Worm (Caenorhabditis elegans) whole organism, L2 larva: ENCODE results near the gene cup-4.

Experiments used
- R02D3.7 ChIP-seq: fragments of 150-350 bp; optimal IDR thresholded peaks from 2 replicates; lab custom pipeline; 2014; ENCODE audit warnings: missing biosample characterization, missing genetic modification characterization
- Y55F3AM.14 ChIP-seq: fragments of 200-800 bp; sonication (Bioruptor generic); optimal IDR thresholded peaks from 2 replicates; lab custom pipeline; 2018; ENCODE audit warnings: mild to moderate bottlenecking, missing genetic modification characterization, missing compliant biosample characterization
- ZK546.5 ChIP-seq: sonication (generic microtip); optimal IDR thresholded peaks from 2 replicates; lab custom pipeline; 2017; ENCODE audit warnings: missing biosample characterization, missing genetic modification characterization
- alr-1 ChIP-seq: fragments of 150-350 bp; optimal IDR thresholded peaks from 2 replicates; lab custom pipeline; 2014; ENCODE audit warnings: missing biosample characterization, missing genetic modification characterization
- aly-2 ChIP-seq: fragments of 150-350 bp; optimal IDR thresholded peaks from 2 replicates; lab custom pipeline; 2014; ENCODE audit warnings: missing biosample characterization, missing genetic modification characterization
- blmp-1 ChIP-seq: sonication (generic microtip); optimal IDR thresholded peaks from 2 replicates; lab custom pipeline; 2017; ENCODE audit warnings: missing genetic modification characterization, mild to moderate bottlenecking, missing compliant biosample characterization, antibody characterized with exemption, moderate library complexity; ENCODE audit not compliant: insufficient read depth
- crh-2 ChIP-seq: sonication (generic microtip); optimal IDR thresholded peaks from 2 replicates; lab custom pipeline; 2017; ENCODE audit warnings: missing biosample characterization, missing genetic modification characterization
- dmd-4 ChIP-seq: sonication (generic microtip); optimal IDR thresholded peaks from 2 replicates; lab custom pipeline; 2017; ENCODE audit warnings: missing biosample characterization, missing genetic modification characterization
- egl-27 ChIP-seq: sonication (generic microtip); optimal IDR thresholded peaks from 3 replicates; lab custom pipeline; 2017; ENCODE audit warnings: missing biosample characterization, missing genetic modification reagents, missing genetic modification characterization
- elt-1 ChIP-seq: fragments of 150-350 bp; optimal IDR thresholded peaks from 2 replicates; lab custom pipeline; 2014; ENCODE audit warnings: missing biosample characterization, missing genetic modification characterization
- fos-1 ChIP-seq: fragments of 150-350 bp; optimal IDR thresholded peaks from 2 replicates; lab custom pipeline; 2014; ENCODE audit warnings: missing biosample characterization, missing genetic modification characterization
- gmeb-1 ChIP-seq: fragments of 150-350 bp; optimal IDR thresholded peaks from 2 replicates; lab custom pipeline; 2014; ENCODE audit warnings: missing biosample characterization, missing genetic modification characterization
- lin-13 ChIP-seq: fragments of 150-350 bp; optimal IDR thresholded peaks from 2 replicates; lab custom pipeline; 2014; ENCODE audit warnings: missing biosample characterization, missing genetic modification reagents, missing genetic modification characterization
- lsy-2 ChIP-seq, 2 experiments: fragments of 150-350 bp in 1 of 2; sonication (generic microtip) in 1 of 2; optimal IDR thresholded peaks; 2 replicates each; lab custom pipeline; 2014 to 2017; ENCODE audit warnings: missing biosample characterization in 2 of 2, missing genetic modification characterization in 2 of 2
- mab-5 ChIP-seq: fragments of 150-350 bp; optimal IDR thresholded peaks from 2 replicates; lab custom pipeline; 2014; ENCODE audit warnings: missing biosample characterization, missing genetic modification characterization
- mdl-1 ChIP-seq, 2 experiments: fragments of 150-350 bp in 1 of 2; sonication (generic microtip) in 1 of 2; optimal IDR thresholded peaks; 2 replicates each; lab custom pipeline; 2017; ENCODE audit warnings: missing biosample characterization in 2 of 2, missing genetic modification characterization in 2 of 2
- nhr-11 ChIP-seq: fragments of 150-350 bp; optimal IDR thresholded peaks from 2 replicates; lab custom pipeline; 2014; ENCODE audit warnings: missing biosample characterization, missing genetic modification characterization
- nhr-12 ChIP-seq: fragments of 150-350 bp; optimal IDR thresholded peaks from 2 replicates; lab custom pipeline; 2014; ENCODE audit warnings: missing biosample characterization, missing genetic modification characterization
- nhr-129 ChIP-seq: fragments of 150-350 bp; optimal IDR thresholded peaks from 2 replicates; lab custom pipeline; 2014; ENCODE audit warnings: missing biosample characterization, missing genetic modification characterization
- nhr-21 ChIP-seq: fragments of 150-350 bp; optimal IDR thresholded peaks from 2 replicates; lab custom pipeline; 2014; ENCODE audit warnings: missing biosample characterization, missing genetic modification characterization
- nhr-25 ChIP-seq: fragments of 150-350 bp; sonication (generic microtip); optimal IDR thresholded peaks from 3 replicates; lab custom pipeline; 2014; ENCODE audit warnings: missing biosample characterization, missing genetic modification characterization
- nhr-6 ChIP-seq: fragments of 150-350 bp; optimal IDR thresholded peaks from 2 replicates; lab custom pipeline; 2014; ENCODE audit warnings: missing biosample characterization, missing genetic modification characterization
- peb-1 ChIP-seq: fragments of 150-350 bp; optimal IDR thresholded peaks from 2 replicates; lab custom pipeline; 2014; ENCODE audit warnings: missing biosample characterization, missing genetic modification characterization
- sem-4 ChIP-seq: fragments of 150-350 bp; optimal IDR thresholded peaks from 2 replicates; lab custom pipeline; 2014; ENCODE audit warnings: missing biosample characterization, missing genetic modification reagents, missing genetic modification characterization
- sma-3 ChIP-seq: sonication (generic microtip); optimal IDR thresholded peaks from 2 replicates; lab custom pipeline; 2016; ENCODE audit warnings: missing genetic modification reagents, missing genetic modification characterization, missing compliant biosample characterization
- sma-9 ChIP-seq, 2 experiments: fragments of 150-350 bp in 1 of 2; sonication (generic microtip) in 1 of 2; optimal IDR thresholded peaks; 2 replicates each; lab custom pipeline; 2014 to 2016; ENCODE audit warnings: missing genetic modification characterization in 2 of 2, mild to moderate bottlenecking in 1 of 2, missing biosample characterization in 1 of 2, missing compliant biosample characterization in 1 of 2, missing genetic modification reagents in 1 of 2, moderate library complexity in 1 of 2
- snpc-4 ChIP-seq: fragments of 150-350 bp; optimal IDR thresholded peaks from 2 replicates; lab custom pipeline; 2014; ENCODE audit warnings: missing biosample characterization, missing genetic modification characterization
- unc-39 ChIP-seq: fragments of 150-350 bp; optimal IDR thresholded peaks from 2 replicates; lab custom pipeline; 2014; ENCODE audit warnings: missing biosample characterization, missing genetic modification characterization
- unc-55 ChIP-seq: fragments of 150-350 bp; sonication (generic microtip); optimal IDR thresholded peaks from 3 replicates; lab custom pipeline; 2014; ENCODE audit warnings: missing biosample characterization, missing genetic modification reagents, missing genetic modification characterization
- zag-1 ChIP-seq: fragments of 150-350 bp; optimal IDR thresholded peaks from 2 replicates; lab custom pipeline; 2014; ENCODE audit warnings: missing biosample characterization, missing genetic modification characterization

cup-4 gene

DNA sequence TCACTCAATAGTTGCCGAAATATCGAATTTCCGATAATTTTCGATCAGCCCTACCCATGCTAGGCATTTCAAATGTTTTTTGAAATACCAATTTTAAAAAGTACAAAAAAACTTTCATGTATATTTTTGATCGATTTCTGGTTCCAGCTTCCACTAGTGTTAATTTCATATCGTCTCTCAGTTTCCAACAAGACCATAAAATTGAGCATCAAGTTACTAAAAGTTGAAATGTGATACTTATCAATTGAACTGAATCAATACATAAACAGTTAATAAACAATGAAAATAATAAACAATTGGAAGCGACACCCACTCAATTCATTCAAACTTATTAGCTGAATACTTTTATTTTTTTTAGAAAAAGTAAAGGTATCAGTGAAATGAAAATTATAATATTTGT is at the start of gene cup-4:
Gene cup-4, plus strand, starts transcription at position 301 of the 400 bp plus-strand sequence.
- no peak for TF ChIP-seq aly-2 (tag; lab: Kevin White, UChicago)
- no peak for TF ChIP-seq nhr-21 (tag; lab: Kevin White, UChicago)
- TF ChIP-seq sma-9 (GFP tag; optimal IDR thresholded peaks at IDR 0.05; lab: Kevin White, UChicago), result no peak
- no peak for TF ChIP-seq sma-9 (tag; optimal IDR thresholded peaks at IDR 0.05; lab: Kevin White, UChicago)
- no peak for TF ChIP-seq nhr-11 (tag; lab: Kevin White, UChicago)
- TF ChIP-seq nhr-25 (tag; lab: Kevin White, UChicago), result no peak
- TF ChIP-seq gmeb-1 (tag; lab: Kevin White, UChicago), result no peak
- no peak for TF ChIP-seq mdl-1 (tag; optimal IDR thresholded peaks at IDR 0.05; lab: Kevin White, UChicago)
- no peak for TF ChIP-seq snpc-4 (tag; lab: Kevin White, UChicago)
- TF ChIP-seq dmd-4, result no peak
- TF ChIP-seq sma-3 (GFP tag; lab: Kevin White, UChicago), result no peak
- no peak for TF ChIP-seq sem-4 (tag; lab: Kevin White, UChicago)
- TF ChIP-seq lsy-2 (tag; optimal IDR thresholded peaks at IDR 0.05; lab: Kevin White, UChicago), result no peak
- TF ChIP-seq nhr-12 (tag; lab: Kevin White, UChicago), result no peak
- no peak for TF ChIP-seq ZK546.5
- TF ChIP-seq alr-1 (tag; lab: Kevin White, UChicago), result no peak
- no peak for TF ChIP-seq unc-39 (tag; lab: Kevin White, UChicago)
- TF ChIP-seq zag-1, result no peak
- TF ChIP-seq unc-55 (GFP tag; lab: Kevin White, UChicago), result no peak
- no peak for TF ChIP-seq blmp-1

- TF ChIP-seq mab-5 (tag; lab: Kevin White, UChicago), result no peak
- no peak for TF ChIP-seq unc-55 (GFP tag; lab: Kevin White, UChicago)
- TF ChIP-seq nhr-25 (tag; lab: Kevin White, UChicago), result no peak
- no peak for TF ChIP-seq sem-4 (tag; lab: Kevin White, UChicago)
- TF ChIP-seq elt-1 (tag; lab: Kevin White, UChicago), result no peak
- TF ChIP-seq lin-13, result no peak
- TF ChIP-seq peb-1 (tag; lab: Kevin White, UChicago), result no peak
- TF ChIP-seq R02D3.7 (tag; lab: Kevin White, UChicago), result no peak
- TF ChIP-seq fos-1 (tag; lab: Kevin White, UChicago), result no peak
- TF ChIP-seq nhr-11 (tag; lab: Kevin White, UChicago), result no peak
Observed at ce11 chrIII:7818965-7819364, 47.3 kb upstream of the cup-4 start.

DNA sequence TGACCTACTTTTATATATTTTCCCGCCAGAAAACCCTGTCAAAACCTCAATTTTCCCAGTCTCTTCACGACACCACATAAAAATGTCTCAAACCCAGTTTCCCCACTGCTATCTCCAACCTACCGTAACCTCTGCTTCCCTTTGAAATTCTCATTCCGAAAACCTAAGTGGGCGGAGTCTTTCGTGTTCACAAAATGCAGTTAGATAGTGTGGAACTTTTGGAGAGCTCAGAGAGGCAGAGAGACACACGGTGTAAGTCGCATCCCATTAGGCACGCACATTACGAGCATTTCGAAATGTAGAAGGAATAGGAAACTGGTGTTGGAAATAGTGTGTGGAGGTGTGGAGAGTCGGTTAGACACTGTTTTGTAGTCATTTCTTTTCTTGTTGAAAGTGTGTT is 46.4 kb upstream of the cup-4 start:
- TF ChIP-seq lsy-2 (tag; optimal IDR thresholded peaks at IDR 0.05; lab: Kevin White, UChicago) (peak in 1 of 2 experiments; percentile 57), unc-55 (GFP tag; lab: Kevin White, UChicago) (peak; percentile 43), nhr-6 (tag; lab: Kevin White, UChicago) (no peak), fos-1 (tag; lab: Kevin White, UChicago) (no peak), nhr-129 (tag; lab: Kevin White, UChicago) (peak; percentile 41), crh-2 (tag; lab: Kevin White, UChicago) (no peak), elt-1 (tag; lab: Kevin White, UChicago) (no peak)

DNA sequence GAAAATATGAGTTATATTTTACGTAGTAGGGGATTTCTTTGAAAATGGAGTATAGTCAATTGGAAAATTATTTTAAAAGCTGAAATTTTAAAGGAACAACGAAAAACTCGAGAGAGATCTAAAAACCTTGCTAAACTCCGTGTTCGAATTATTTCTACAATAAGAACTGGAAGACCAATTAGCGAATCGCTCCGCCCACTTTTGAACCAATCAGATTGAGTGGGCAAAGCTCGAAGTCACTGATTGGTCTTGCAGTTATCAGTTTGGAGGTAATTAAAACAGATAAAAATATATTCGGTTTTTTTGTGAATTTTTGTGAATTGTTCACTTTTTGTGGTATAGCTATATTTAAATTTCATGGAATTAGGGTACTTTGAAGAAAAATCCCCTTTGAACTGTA is 43.0 kb upstream of the cup-4 start:
- TF ChIP-seq mab-5 (tag; lab: Kevin White, UChicago), result no peak
- TF ChIP-seq Y55F3AM.14 (GFP tag; lab: Kevin White, UChicago), result no peak
- TF ChIP-seq lin-13, result no peak
- TF ChIP-seq blmp-1, result no peak
- TF ChIP-seq R02D3.7 (tag; lab: Kevin White, UChicago), result no peak
- peak in 1 of 2 experiments; percentile 5 for TF ChIP-seq lsy-2 (tag; optimal IDR thresholded peaks at IDR 0.05; lab: Kevin White, UChicago)

DNA sequence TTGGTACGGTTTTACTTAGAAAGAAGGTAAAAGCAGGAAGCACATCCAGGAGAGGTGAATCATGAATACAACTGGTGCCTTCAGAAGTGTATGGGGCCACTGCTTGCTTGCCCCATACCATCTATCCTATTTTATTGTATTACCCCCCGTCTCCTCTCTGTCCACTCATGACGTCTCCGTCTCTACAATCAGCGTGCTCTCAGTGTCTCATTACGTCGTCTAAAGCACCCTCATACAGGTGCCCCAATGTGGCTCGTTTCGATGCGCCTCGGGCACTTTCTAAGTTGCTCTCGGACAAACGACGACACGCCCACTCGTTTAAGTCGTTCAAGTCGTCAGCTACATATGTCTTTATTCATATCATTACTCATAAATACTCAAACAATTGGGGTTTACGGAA is 42.2 kb upstream of the cup-4 start:
- TF ChIP-seq sem-4 (tag; lab: Kevin White, UChicago) (no peak), egl-27 (tag; lab: Kevin White, UChicago) (no peak)
